Fruit fly (Drosophila melanogaster): ENCODE measurements around the gene CG2533.

- TF ChIP-seq CG8478 (optimal IDR thresholded peaks at IDR 0.05) (no peak), EcR (GFP tag; optimal IDR thresholded peaks at IDR 0.05) (no peak), pan (optimal IDR thresholded peaks at IDR 0.05) (no peak), psq (optimal IDR thresholded peaks at IDR 0.05) (no peak), Dll (optimal IDR thresholded peaks at IDR 0.05) (no peak)
Measured at dm6 chrX:11619617-11620016, 15.6 kb upstream of the CG2533 start.
